Worm (Caenorhabditis elegans): Measurements from ENCODE around the gene C09H10.4.
A peak's percentile ranks its signal among the peaks of the same experiment; 100 is the strongest.

C09H10.4 gene

ce11 chrII:11103657-11104056, 3.7 kb downstream of the C09H10.4 start, which contains the start of gene C09H10.5:
Gene C09H10.5 (minus strand): TSS chrII:11103757.
- no peak for TF ChIP-seq fkh-8 (tag; optimal IDR thresholded peaks at IDR 0.05)
- TF ChIP-seq nhr-11 (tag; optimal IDR thresholded peaks at IDR 0.05), result no peak
- TF ChIP-seq lin-15B (tag; optimal IDR thresholded peaks at IDR 0.05), result no peak
- TF ChIP-seq hlh-4 (tag; optimal IDR thresholded peaks at IDR 0.05), result no peak

- no peak for TF ChIP-seq unc-98 (GFP tag; IDR thresholded peaks at IDR 0.05)
- TF ChIP-seq efl-3 (GFP tag; optimal IDR thresholded peaks at IDR 0.05), result no peak
- no peak for TF ChIP-seq zip-4 (GFP tag; optimal IDR thresholded peaks at IDR 0.05)
- TF ChIP-seq grh-1 (GFP tag; IDR thresholded peaks at IDR 0.05), result no peak
- TF ChIP-seq nhr-71 (tag; optimal IDR thresholded peaks at IDR 0.05), result no peak
- TF ChIP-seq blmp-1 (tag; optimal IDR thresholded peaks at IDR 0.05), result no peak
- TF ChIP-seq tbx-2 (tag; optimal IDR thresholded peaks at IDR 0.05), result no peak
- no peak for TF ChIP-seq vab-15 (tag; optimal IDR thresholded peaks at IDR 0.05)
- no peak for TF ChIP-seq efl-1 (optimal IDR thresholded peaks at IDR 0.05)
- no peak for TF ChIP-seq efl-1 (GFP tag; optimal IDR thresholded peaks at IDR 0.05 in 1 of 2)
- TF ChIP-seq alr-1 (tag; optimal IDR thresholded peaks at IDR 0.05; ENCODE audit: borderline replicate concordance), result no peak
- TF ChIP-seq ceh-88 (GFP tag; IDR thresholded peaks at IDR 0.05), result no peak
- TF ChIP-seq mdl-1 (tag; optimal IDR thresholded peaks at IDR 0.05), result no peak
- TF ChIP-seq C34B4.2 (tag; optimal IDR thresholded peaks at IDR 0.05), result no peak
- no peak for TF ChIP-seq dsc-1 (tag; optimal IDR thresholded peaks at IDR 0.05)
- no peak for TF ChIP-seq hpl-2 (GFP tag; optimal IDR thresholded peaks at IDR 0.05)
- no peak for TF ChIP-seq snpc-4 (tag; optimal IDR thresholded peaks at IDR 0.05)
- no peak for TF ChIP-seq elt-2 (tag; optimal IDR thresholded peaks at IDR 0.05)
Observed at ce11 chrII:11104162-11104561, 4.2 kb downstream of the C09H10.4 start, which contains the start of gene C09H10.9. Gene C09H10.9 (plus strand): TSS chrII:11104462.

- TF ChIP-seq mab-9 (GFP tag; IDR thresholded peaks at IDR 0.05) (no peak), egl-27 (tag; optimal IDR thresholded peaks at IDR 0.05) (no peak), hpl-2 (GFP tag; optimal IDR thresholded peaks at IDR 0.05) (no peak), efl-1 (optimal IDR thresholded peaks at IDR 0.05) (peak; percentile 72 to 92), efl-1 (GFP tag; optimal IDR thresholded peaks at IDR 0.05 in 1 of 2) (peak; percentile 72 to 96), dpl-1 (GFP tag; optimal IDR thresholded peaks at IDR 0.05) (peak; percentile 46 to 76 (median 71)), F16B12.6 (tag; optimal IDR thresholded peaks at IDR 0.05) (peak; percentile 57), lin-35 (GFP tag; optimal IDR thresholded peaks at IDR 0.05) (peak; percentile 54 to 80), unc-86 (tag; optimal IDR thresholded peaks at IDR 0.05) (no peak), blmp-1 (tag; optimal IDR thresholded peaks at IDR 0.05) (no peak), sup-37 (GFP tag; optimal IDR thresholded peaks at IDR 0.05) (no peak), nhr-85 (tag) (peak; percentile 47), C16A3.4 (tag; optimal IDR thresholded peaks at IDR 0.05) (no peak), fkh-10 (GFP tag; optimal IDR thresholded peaks at IDR 0.05) (no peak), nhr-12 (tag; optimal IDR thresholded peaks at IDR 0.05) (no peak), lsy-2 (tag; optimal IDR thresholded peaks at IDR 0.05) (peak; percentile 54 to 86), lin-39 (tag; optimal IDR thresholded peaks at IDR 0.05) (no peak), nhr-90 (tag; optimal IDR thresholded peaks at IDR 0.05; ENCODE audit: poor library complexity) (peak; percentile 6), nhr-84 (tag; optimal IDR thresholded peaks at IDR 0.05) (no peak)
Observed at ce11 chrII:11105981-11106711, 6.2 kb downstream of the C09H10.4 start, which contains the start of gene nasp-1. Gene nasp-1 (plus strand): TSS chrII:11106612.

- TF ChIP-seq unc-86 (tag; optimal IDR thresholded peaks at IDR 0.05) (no peak), nhr-76 (tag; optimal IDR thresholded peaks at IDR 0.05) (no peak), tlp-1 (tag; optimal IDR thresholded peaks at IDR 0.05) (no peak), aly-2 (tag; optimal IDR thresholded peaks at IDR 0.05) (no peak), mef-2 (tag; optimal IDR thresholded peaks at IDR 0.05) (no peak), nhr-20 (tag; optimal IDR thresholded peaks at IDR 0.05) (no peak), skn-1 (tag; optimal IDR thresholded peaks at IDR 0.05) (no peak), C04F5.9 (tag; optimal IDR thresholded peaks at IDR 0.05) (no peak), sox-4 (tag; optimal IDR thresholded peaks at IDR 0.05) (no peak), tbx-2 (tag; optimal IDR thresholded peaks at IDR 0.05) (no peak), ceh-63 (GFP tag; optimal IDR thresholded peaks at IDR 0.05) (no peak), sup-37 (GFP tag; optimal IDR thresholded peaks at IDR 0.05) (no peak), nhr-19 (GFP tag; conservative IDR thresholded peaks at IDR 0.05) (no peak), irx-1 (tag; optimal IDR thresholded peaks at IDR 0.05) (no peak), nhr-90 (tag; optimal IDR thresholded peaks at IDR 0.05; ENCODE audit: poor library complexity) (no peak), Y116A8C.19 (tag; optimal IDR thresholded peaks at IDR 0.05; ENCODE audit: borderline replicate concordance) (no peak)
Observed at ce11 chrII:11107828-11108227, 7.9 kb downstream of the C09H10.4 start, which contains the start of gene apc-17. Gene apc-17 (plus strand): TSS chrII:11108128.

Data from whole organism, L1 larva.